Worm (Caenorhabditis elegans) whole organism, young adult: Measurements from ENCODE around the gene C56C10.4.

Source experiments
- F37B4.10 ChIP-seq: fragments of 200-800 bp; sonication (Bioruptor generic); IDR thresholded peaks from 2 replicates; pipeline ENCODE4 v1.3.6; 2022; ENCODE audit warnings: missing genetic modification characterization, missing compliant biosample characterization
- ama-1 ChIP-seq, 3 experiments: fragments of 150-350 bp in 1 of 3; sonication (generic microtip) in 2 of 3; optimal IDR thresholded peaks; 2 replicates each; lab custom pipeline; 2014 to 2018; ENCODE audit warnings: missing biosample characterization in 2 of 3, missing genetic modification characterization in 2 of 3, missing genetic modification reagents in 2 of 3
- attf-3 ChIP-seq: fragments of 200-800 bp; sonication (Bioruptor generic); conservative IDR thresholded peaks from 2 replicates; pipeline ENCODE4 v1.3.6; 2022; ENCODE audit warnings: missing genetic modification reagents, missing genetic modification characterization, missing compliant biosample characterization
- ccch-3 ChIP-seq: fragments of 200-800 bp; sonication (Bioruptor generic); optimal IDR thresholded peaks from 2 replicates; lab custom pipeline; 2018; ENCODE audit warnings: mild to moderate bottlenecking, missing genetic modification characterization, missing compliant biosample characterization
- lag-1 ChIP-seq: fragments of 200-800 bp; sonication (Bioruptor generic); IDR thresholded peaks from 2 replicates; pipeline ENCODE4 v1.3.6; 2022; ENCODE audit warnings: missing genetic modification reagents, missing genetic modification characterization, missing compliant biosample characterization
- lin-35 ChIP-seq, 3 experiments: fragments of 150-350 bp in 2 of 3; sonication (generic microtip) in 1 of 3; optimal IDR thresholded peaks; 2 replicates each; lab custom pipeline; 2014 to 2018; ENCODE audit warnings: missing biosample characterization in 3 of 3, missing genetic modification characterization in 3 of 3, missing genetic modification reagents in 3 of 3
- nfya-1 ChIP-seq: sonication (generic microtip); optimal IDR thresholded peaks from 2 replicates; lab custom pipeline; 2017; ENCODE audit warnings: antibody characterized with exemption, missing compliant biosample characterization, missing genetic modification characterization, borderline replicate concordance; ENCODE audit not compliant: insufficient read depth
- nfyb-1 ChIP-seq: fragments of 200-800 bp; sonication (Bioruptor generic); IDR thresholded peaks from 2 replicates; pipeline ENCODE4 v1.3.6; 2022; ENCODE audit warnings: missing genetic modification reagents, missing genetic modification characterization, missing compliant biosample characterization
- nhr-80 ChIP-seq: sonication (generic microtip); optimal IDR thresholded peaks from 2 replicates; lab custom pipeline; 2016; ENCODE audit warnings: missing genetic modification characterization, missing compliant biosample characterization
- pha-4 ChIP-seq: fragments of 150-350 bp; sonication (generic microtip); optimal IDR thresholded peaks from 2 replicates; lab custom pipeline; 2014; ENCODE audit warnings: missing biosample characterization, missing genetic modification reagents, missing genetic modification characterization
- rcor-1 ChIP-seq: fragments of 200-800 bp; sonication (Bioruptor generic); IDR thresholded peaks from 2 replicates; pipeline ENCODE4 v1.3.6; 2022; ENCODE audit warnings: missing genetic modification reagents, missing genetic modification characterization, missing compliant biosample characterization
- snpc-4 ChIP-seq, 5 experiments: fragments of 150-350 bp in 1 of 5; sonication (generic microtip) in 4 of 5; optimal IDR thresholded peaks; 2 replicates each; lab custom pipeline; 2014 to 2018; ENCODE audit warnings: missing genetic modification characterization in 5 of 5, missing biosample characterization in 3 of 5, antibody characterized with exemption in 2 of 5, mild to moderate bottlenecking in 2 of 5, missing compliant biosample characterization in 2 of 5, missing genotype in 2 of 5, moderate library complexity in 2 of 5, missing genetic modification reagents in 1 of 5

ce11 chrII:6592251-6592650, 9.4 kb downstream of the C56C10.4 start, which contains the start of gene C56C10.9:
- TF ChIP-seq ccch-3 (GFP tag; lab: Kevin White, UChicago) (no peak), nfya-1 (tag; lab: Kevin White, UChicago) (no peak), ama-1 (optimal IDR thresholded peaks at IDR 0.05; lab: Kevin White, UChicago) (no peak), ama-1 (GFP tag; optimal IDR thresholded peaks at IDR 0.05; lab: Kevin White, UChicago) (no peak), lin-35 (GFP tag; optimal IDR thresholded peaks at IDR 0.05; lab: Kevin White, UChicago) (no peak), F37B4.10 (no peak), rcor-1 (GFP tag; lab: Robert Waterston, UW) (no peak), pha-4 (no peak), attf-3 (GFP tag; lab: Robert Waterston, UW) (no peak), snpc-4 (GFP tag; optimal IDR thresholded peaks at IDR 0.05; lab: Kevin White, UChicago) (no peak), snpc-4 (tag; optimal IDR thresholded peaks at IDR 0.05; lab: Kevin White, UChicago) (no peak), nhr-80 (tag; lab: Kevin White, UChicago) (no peak), lag-1 (GFP tag; lab: Robert Waterston, UW) (no peak), nfyb-1 (no peak)
